Fruit fly (Drosophila melanogaster) whole organism, wandering third instar larva: ENCODE measurements around the gene Hph.

Experiments used
- OdsH ChIP-seq: fragments of 200-800 bp; sonication (Bioruptor generic); optimal IDR thresholded peaks from 2 replicates; lab custom pipeline; 2016; ENCODE audit warnings: missing biosample characterization, mild to moderate bottlenecking, missing genetic modification characterization
- dl ChIP-seq, 2 experiments: fragments of 175-275, 200-275 bp in 1 of 2; fragments of 200-275 bp in 1 of 2; sonication (Bioruptor generic); optimal IDR thresholded peaks; lab custom pipeline; 2018; ENCODE audit warnings: mild to moderate bottlenecking in 2 of 2, missing biosample characterization in 2 of 2, missing genetic modification characterization in 2 of 2, moderate library complexity in 2 of 2; ENCODE audit not compliant: partially characterized antibody in 2 of 2, insufficient read depth in 1 of 2
- fru ChIP-seq: fragments of 200-800 bp; sonication (Bioruptor generic); optimal IDR thresholded peaks from 3 replicates; lab custom pipeline; 2016; ENCODE audit warnings: missing biosample characterization, mild to moderate bottlenecking, missing genetic modification characterization

DNA sequence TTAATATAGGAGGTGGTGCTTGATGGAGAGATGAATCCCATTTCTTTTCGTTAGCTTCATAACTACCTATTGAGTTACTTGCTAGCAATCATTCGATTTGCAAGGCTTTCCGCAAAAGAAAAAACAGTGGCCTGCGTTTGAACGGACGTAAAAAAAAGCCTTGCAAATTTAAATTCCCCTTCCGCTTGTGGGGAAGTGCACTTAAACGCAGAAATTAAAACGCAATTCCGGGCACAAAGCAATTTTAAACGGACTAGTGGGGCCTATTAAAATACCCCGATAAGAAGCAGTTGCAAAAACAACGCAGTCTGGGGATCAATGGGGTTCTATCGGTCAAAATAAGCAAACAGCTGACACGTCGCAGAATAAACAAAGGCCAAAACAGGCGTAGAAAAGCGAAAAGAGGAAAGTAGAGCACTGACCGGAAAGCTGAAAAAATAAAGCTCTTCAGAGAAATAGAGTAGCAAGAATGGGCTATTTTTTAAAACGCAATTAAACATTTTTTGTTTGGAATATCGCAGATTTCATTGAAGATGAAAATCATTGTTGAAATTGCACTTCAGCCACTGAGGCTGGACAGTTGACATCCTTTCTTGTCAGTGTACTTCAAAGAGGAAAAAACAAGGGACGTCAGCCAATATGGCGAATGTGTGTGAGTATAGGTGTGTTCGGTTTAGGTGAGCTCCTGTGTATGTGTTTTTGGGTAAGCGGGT is 6.2 kb upstream of the Hph start:
- peak; percentile 57 for TF ChIP-seq fru (GFP tag; lab: Kevin White, UChicago)
- TF ChIP-seq dl (GFP tag; optimal IDR thresholded peaks at IDR 0.05; lab: Kevin White, UChicago; ENCODE audit: insufficient read depth in 1 of 2, partially characterized antibody in 2 of 2), result no peak
- TF ChIP-seq OdsH (GFP tag; lab: Kevin White, UChicago), result peak; percentile 54
